Worm (Caenorhabditis elegans) whole organism, mixed stage, embryonic: Measurements from ENCODE around the gene Y40C5A.4.

ENCODE experiments used
- ceh-43 ChIP-seq: fragments of 200-800 bp; sonication (Bioruptor generic); optimal IDR thresholded peaks from 2 replicates; lab custom pipeline; 2018; ENCODE audit warnings: mild to moderate bottlenecking, missing genetic modification characterization, moderate library complexity, missing compliant biosample characterization
- elt-1 ChIP-seq: sonication (generic microtip); optimal IDR thresholded peaks from 2 replicates; lab custom pipeline; 2017; ENCODE audit warnings: missing genetic modification characterization, mild to moderate bottlenecking, missing compliant biosample characterization, antibody characterized with exemption, moderate library complexity, borderline replicate concordance; ENCODE audit not compliant: insufficient read depth
- lin-13 ChIP-seq: fragments of 150-350 bp; optimal IDR thresholded peaks from 2 replicates; lab custom pipeline; 2014; ENCODE audit warnings: missing biosample characterization, missing genetic modification characterization
- lsy-2 ChIP-seq: fragments of 150-350 bp; optimal IDR thresholded peaks from 2 replicates; lab custom pipeline; 2014; ENCODE audit warnings: missing biosample characterization, missing genetic modification characterization
- snpc-4 ChIP-seq: fragments of 150-350 bp; optimal IDR thresholded peaks from 2 replicates; lab custom pipeline; 2014; ENCODE audit warnings: missing biosample characterization, missing genetic modification characterization
- unc-62 ChIP-seq: fragments of 150-350 bp; optimal IDR thresholded peaks from 2 replicates; lab custom pipeline; 2014; ENCODE audit warnings: missing biosample characterization, missing genetic modification reagents, missing genetic modification characterization
- zip-8 ChIP-seq: fragments of 150-350 bp; optimal IDR thresholded peaks from 2 replicates; lab custom pipeline; 2014; ENCODE audit warnings: missing biosample characterization, missing genetic modification characterization
- ztf-11 ChIP-seq: fragments of 150-350 bp; optimal IDR thresholded peaks from 2 replicates; lab custom pipeline; 2014; ENCODE audit warnings: missing biosample characterization, missing genetic modification characterization

- no peak for TF ChIP-seq elt-1
- no peak for TF ChIP-seq zip-8 (tag; lab: Kevin White, UChicago)
- no peak for TF ChIP-seq lsy-2 (tag; lab: Kevin White, UChicago)
- TF ChIP-seq lin-13 (tag; lab: Kevin White, UChicago), result no peak
- no peak for TF ChIP-seq ztf-11 (tag; lab: Kevin White, UChicago)
- no peak for TF ChIP-seq ceh-43
- TF ChIP-seq unc-62 (GFP tag; lab: Kevin White, UChicago), result no peak
- no peak for TF ChIP-seq snpc-4 (tag; lab: Kevin White, UChicago)
These were observed 35.7 kb upstream of the Y40C5A.4 start for ce11 chrIV:7400502-7401118.
